Worm (Caenorhabditis elegans) whole organism, young adult: Measurements from ENCODE around the gene cyp-33E3.

Source experiments
- B0035.1 ChIP-seq: sonication (generic microtip); optimal IDR thresholded peaks from 2 replicates; lab custom pipeline; 2016; ENCODE audit warnings: missing genetic modification characterization, mild to moderate bottlenecking, missing compliant biosample characterization, missing genotype, missing genetic modification reagents
- B0261.1 ChIP-seq: sonication (generic microtip); optimal IDR thresholded peaks from 2 replicates; lab custom pipeline; 2016; ENCODE audit warnings: mild to moderate bottlenecking, missing genetic modification characterization, moderate library complexity, missing compliant biosample characterization
- B0336.3 ChIP-seq: fragments of 200-800 bp; sonication (Bioruptor generic); IDR thresholded peaks from 2 replicates; pipeline ENCODE4 v1.3.6; 2022; ENCODE audit warnings: missing genetic modification characterization, missing compliant biosample characterization
- C17E4.6 ChIP-seq: fragments of 200-800 bp; sonication (Bioruptor generic); IDR thresholded peaks from 2 replicates; pipeline ENCODE4 v1.3.6; 2022; ENCODE audit warnings: missing genetic modification reagents, missing genetic modification characterization, missing compliant biosample characterization
- D2030.7 ChIP-seq: fragments of 200-800 bp; sonication (Bioruptor generic); IDR thresholded peaks from 2 replicates; pipeline ENCODE4 v1.3.6; 2022; ENCODE audit warnings: missing genetic modification reagents, missing genetic modification characterization, missing compliant biosample characterization
- F22D6.2 ChIP-seq: sonication (generic microtip); optimal IDR thresholded peaks from 2 replicates; lab custom pipeline; 2016; ENCODE audit warnings: mild to moderate bottlenecking, missing genetic modification characterization, missing compliant biosample characterization
- F23B12.7 ChIP-seq: sonication (generic microtip); optimal IDR thresholded peaks from 2 replicates; lab custom pipeline; 2017; ENCODE audit warnings: missing genetic modification characterization, mild to moderate bottlenecking, missing compliant biosample characterization, antibody characterized with exemption, moderate library complexity; ENCODE audit not compliant: insufficient read depth
- F37B4.10 ChIP-seq: fragments of 200-800 bp; sonication (Bioruptor generic); IDR thresholded peaks from 2 replicates; pipeline ENCODE4 v1.3.6; 2022; ENCODE audit warnings: missing genetic modification characterization, missing compliant biosample characterization
- F55B11.4 ChIP-seq: sonication (generic microtip); optimal IDR thresholded peaks from 2 replicates; lab custom pipeline; 2016; ENCODE audit warnings: missing compliant biosample characterization, missing genetic modification characterization, borderline replicate concordance; ENCODE audit not compliant: insufficient read depth
- F57A8.1 ChIP-seq: fragments of 200-800 bp; sonication (Bioruptor generic); optimal IDR thresholded peaks from 2 replicates; lab custom pipeline; 2018; ENCODE audit warnings: mild to moderate bottlenecking, missing genetic modification characterization, moderate library complexity, missing compliant biosample characterization
- F57C9.4 ChIP-seq: sonication (generic microtip); optimal IDR thresholded peaks from 2 replicates; lab custom pipeline; 2017; ENCODE audit warnings: mild to moderate bottlenecking, missing genetic modification characterization, missing compliant biosample characterization
- K11D2.4 ChIP-seq: fragments of 200-800 bp; sonication (Bioruptor generic); IDR thresholded peaks from 2 replicates; pipeline ENCODE4 v1.3.6; 2022; ENCODE audit warnings: missing genetic modification reagents, missing genetic modification characterization, missing compliant biosample characterization
- K12H6.12 ChIP-seq: fragments of 200-800 bp; sonication (Bioruptor generic); optimal IDR thresholded peaks from 2 replicates; lab custom pipeline; 2018; ENCODE audit warnings: mild to moderate bottlenecking, missing genetic modification characterization, missing compliant biosample characterization
- Y53G8AR.9 ChIP-seq: fragments of 200-800 bp; sonication (Bioruptor generic); conservative IDR thresholded peaks from 2 replicates; pipeline ENCODE4 v1.3.6; 2022; ENCODE audit warnings: missing genetic modification reagents, missing genetic modification characterization, missing compliant biosample characterization
- aptf-2 ChIP-seq: fragments of 200-800 bp; sonication (Bioruptor generic); conservative IDR thresholded peaks from 2 replicates; pipeline ENCODE4 v1.3.6; 2022; ENCODE audit warnings: missing genetic modification reagents, missing genetic modification characterization, missing compliant biosample characterization
- aptf-3 ChIP-seq: fragments of 200-800 bp; sonication (Bioruptor generic); IDR thresholded peaks from 2 replicates; pipeline ENCODE4 v1.3.6; 2022; ENCODE audit warnings: missing genetic modification characterization, missing compliant biosample characterization
- attf-3 ChIP-seq: fragments of 200-800 bp; sonication (Bioruptor generic); conservative IDR thresholded peaks from 2 replicates; pipeline ENCODE4 v1.3.6; 2022; ENCODE audit warnings: missing genetic modification reagents, missing genetic modification characterization, missing compliant biosample characterization
- attf-5 ChIP-seq: fragments of 200-800 bp; sonication (Bioruptor generic); optimal IDR thresholded peaks from 2 replicates; lab custom pipeline; 2018; ENCODE audit warnings: mild to moderate bottlenecking, missing genetic modification characterization, missing compliant biosample characterization
- ccch-3 ChIP-seq: fragments of 200-800 bp; sonication (Bioruptor generic); optimal IDR thresholded peaks from 2 replicates; lab custom pipeline; 2018; ENCODE audit warnings: mild to moderate bottlenecking, missing genetic modification characterization, missing compliant biosample characterization
- ceh-58 ChIP-seq: fragments of 200-800 bp; sonication (Bioruptor generic); IDR thresholded peaks from 2 replicates; pipeline ENCODE4 v1.3.6; 2022; ENCODE audit warnings: missing genetic modification characterization, missing compliant biosample characterization
- chd-7 ChIP-seq: sonication (generic microtip); optimal IDR thresholded peaks from 2 replicates; lab custom pipeline; 2016; ENCODE audit warnings: mild to moderate bottlenecking, missing genetic modification characterization, moderate library complexity, missing compliant biosample characterization
- dpl-1 ChIP-seq: fragments of 150-350 bp; optimal IDR thresholded peaks from 2 replicates; lab custom pipeline; 2014; ENCODE audit warnings: missing biosample characterization, missing genetic modification reagents, missing genetic modification characterization
- egl-18 ChIP-seq: fragments of 200-800 bp; sonication (Bioruptor generic); IDR thresholded peaks from 2 replicates; pipeline ENCODE4 v1.3.6; 2022; ENCODE audit warnings: missing genetic modification reagents, missing genetic modification characterization, missing compliant biosample characterization
- ets-4 ChIP-seq: fragments of 200-800 bp; sonication (Bioruptor generic); optimal IDR thresholded peaks from 2 replicates; lab custom pipeline; 2018; ENCODE audit warnings: mild to moderate bottlenecking, missing genetic modification characterization, missing compliant biosample characterization
- lag-1 ChIP-seq: fragments of 200-800 bp; sonication (Bioruptor generic); IDR thresholded peaks from 2 replicates; pipeline ENCODE4 v1.3.6; 2022; ENCODE audit warnings: missing genetic modification reagents, missing genetic modification characterization, missing compliant biosample characterization
- let-607 ChIP-seq, 2 experiments: fragments of 200-800 bp in 1 of 2; sonication (Bioruptor generic) in 1 of 2; sonication (generic microtip) in 1 of 2; optimal IDR thresholded peaks; 2 replicates each; lab custom pipeline; 2016 to 2018; ENCODE audit warnings: mild to moderate bottlenecking in 2 of 2, missing compliant biosample characterization in 2 of 2, missing genetic modification characterization in 2 of 2, moderate library complexity in 2 of 2, missing genotype in 1 of 2
- lin-26 ChIP-seq: fragments of 200-800 bp; sonication (Bioruptor generic); IDR thresholded peaks from 2 replicates; pipeline ENCODE4 v1.3.6; 2022; ENCODE audit warnings: missing genetic modification reagents, missing genetic modification characterization, missing compliant biosample characterization
- lin-40 ChIP-seq: sonication (generic microtip); optimal IDR thresholded peaks from 2 replicates; lab custom pipeline; 2016; ENCODE audit warnings: missing genetic modification characterization, mild to moderate bottlenecking, missing compliant biosample characterization, missing genotype, missing genetic modification reagents
- mcd-1 ChIP-seq: fragments of 200-800 bp; sonication (Bioruptor generic); IDR thresholded peaks from 2 replicates; pipeline ENCODE4 v1.3.6; 2022; ENCODE audit warnings: missing genetic modification reagents, missing genetic modification characterization, missing compliant biosample characterization
- mel-28 ChIP-seq: sonication (generic microtip); optimal IDR thresholded peaks from 2 replicates; lab custom pipeline; 2016; ENCODE audit warnings: borderline replicate concordance, mild to moderate bottlenecking, missing genetic modification characterization, missing compliant biosample characterization
- nfya-1 ChIP-seq: sonication (generic microtip); optimal IDR thresholded peaks from 2 replicates; lab custom pipeline; 2017; ENCODE audit warnings: antibody characterized with exemption, missing compliant biosample characterization, missing genetic modification characterization, borderline replicate concordance; ENCODE audit not compliant: insufficient read depth
- nfyb-1 ChIP-seq: fragments of 200-800 bp; sonication (Bioruptor generic); IDR thresholded peaks from 2 replicates; pipeline ENCODE4 v1.3.6; 2022; ENCODE audit warnings: missing genetic modification reagents, missing genetic modification characterization, missing compliant biosample characterization
- rec-8 ChIP-seq, 2 experiments: sonication (generic microtip); optimal IDR thresholded peaks; 2 replicates each; lab custom pipeline; 2016; ENCODE audit warnings: mild to moderate bottlenecking in 2 of 2, missing genetic modification characterization in 2 of 2, missing genetic modification reagents in 2 of 2, missing genotype in 2 of 2, missing biosample characterization in 1 of 2, missing compliant biosample characterization in 1 of 2, moderate library complexity in 1 of 2
- rpc-1 ChIP-seq, 2 experiments: fragments of 150-350 bp in 1 of 2; sonication (generic microtip) in 1 of 2; optimal IDR thresholded peaks; 2 replicates each; lab custom pipeline; 2014 to 2018; ENCODE audit warnings: missing biosample characterization in 1 of 2, missing genetic modification characterization in 1 of 2, missing genetic modification reagents in 1 of 2, missing genotype in 1 of 2
- snpc-4 ChIP-seq, 5 experiments: fragments of 150-350 bp in 1 of 5; sonication (generic microtip) in 4 of 5; optimal IDR thresholded peaks; 2 replicates each; lab custom pipeline; 2014 to 2018; ENCODE audit warnings: missing genetic modification characterization in 5 of 5, missing biosample characterization in 3 of 5, antibody characterized with exemption in 2 of 5, mild to moderate bottlenecking in 2 of 5, missing compliant biosample characterization in 2 of 5, missing genotype in 2 of 5, moderate library complexity in 2 of 5, missing genetic modification reagents in 1 of 5
- sptf-2 ChIP-seq: fragments of 200-800 bp; sonication (Bioruptor generic); optimal IDR thresholded peaks from 2 replicates; lab custom pipeline; 2018; ENCODE audit warnings: mild to moderate bottlenecking, missing genetic modification characterization, missing compliant biosample characterization
- tlf-1 ChIP-seq: fragments of 200-800 bp; sonication (Bioruptor generic); optimal IDR thresholded peaks from 2 replicates; lab custom pipeline; 2018; ENCODE audit warnings: mild to moderate bottlenecking, missing genetic modification characterization, missing compliant biosample characterization
- unc-130 ChIP-seq: sonication (generic microtip); optimal IDR thresholded peaks from 2 replicates; lab custom pipeline; 2016; ENCODE audit warnings: missing genetic modification reagents, missing genetic modification characterization, missing compliant biosample characterization
- zfh-2 ChIP-seq: fragments of 200-800 bp; sonication (Bioruptor generic); conservative IDR thresholded peaks from 2 replicates; pipeline ENCODE4 v1.3.6; 2022; ENCODE audit warnings: missing genetic modification reagents, missing genetic modification characterization, missing compliant biosample characterization
- ztf-22 ChIP-seq: fragments of 200-800 bp; sonication (Bioruptor generic); optimal IDR thresholded peaks from 2 replicates; lab custom pipeline; 2018; ENCODE audit warnings: mild to moderate bottlenecking, missing genetic modification characterization, moderate library complexity, missing compliant biosample characterization
- ztf-28 ChIP-seq: fragments of 200-800 bp; sonication (Bioruptor generic); IDR thresholded peaks from 2 replicates; pipeline ENCODE4 v1.3.6; 2022; ENCODE audit warnings: missing genetic modification reagents, missing genetic modification characterization, missing compliant biosample characterization
- ztf-3 ChIP-seq: fragments of 200-800 bp; sonication (Bioruptor generic); optimal IDR thresholded peaks from 2 replicates; lab custom pipeline; 2018; ENCODE audit warnings: mild to moderate bottlenecking, missing genetic modification characterization, missing compliant biosample characterization

The cyp-33E3 gene

ce11 chrIV:8627328-8627727 is 12.5 kb downstream of the cyp-33E3 start, which contains the start of gene F42A9.11 (continued):
- TF ChIP-seq K11D2.4 (GFP tag; lab: Robert Waterston, UW) = peak; percentile 31; the same call in 1 of the 2 replicates
- no peak for TF ChIP-seq nfya-1 (tag; lab: Kevin White, UChicago)
- TF ChIP-seq let-607 (tag; optimal IDR thresholded peaks at IDR 0.05; lab: Kevin White, UChicago) = no peak
- no peak for TF ChIP-seq ztf-28 (GFP tag; lab: Robert Waterston, UW)
- TF ChIP-seq zfh-2 (GFP tag; lab: Robert Waterston, UW) = peak; percentile 89
- TF ChIP-seq tlf-1 (GFP tag; lab: Kevin White, UChicago) = no peak

- no peak for TF ChIP-seq aptf-2
- TF ChIP-seq Y53G8AR.9 (GFP tag; lab: Robert Waterston, UW) = 0 out of 2 replicates have a peak, but pooled peaks have one; percentile 25
Measured at ce11 chrIV:8628262-8628661, 13.5 kb downstream of the cyp-33E3 start.

ce11 chrIV:8629609-8630052 is 14.8 kb downstream of the cyp-33E3 start:
- TF ChIP-seq unc-130 (GFP tag; lab: Kevin White, UChicago) (no peak), chd-7 (tag; lab: Kevin White, UChicago) (peak; percentile 53), F37B4.10 (GFP tag; lab: Robert Waterston, UW) (no peak), ceh-58 (no peak), egl-18 (GFP tag; lab: Robert Waterston, UW) (no peak), attf-3 (no peak), ccch-3 (GFP tag; lab: Kevin White, UChicago) (no peak), aptf-3 (GFP tag; lab: Robert Waterston, UW) (no peak), dpl-1 (GFP tag; lab: Kevin White, UChicago) (no peak), B0261.1 (tag; lab: Kevin White, UChicago) (no peak), mcd-1 (GFP tag; lab: Robert Waterston, UW) (0 out of 2 replicates have a peak, but pooled peaks have one; percentile 21), snpc-4 (GFP tag; optimal IDR thresholded peaks at IDR 0.05; lab: Kevin White, UChicago) (no peak), snpc-4 (tag; optimal IDR thresholded peaks at IDR 0.05; lab: Kevin White, UChicago) (no peak), rpc-1 (optimal IDR thresholded peaks at IDR 0.05; lab: Kevin White, UChicago) (no peak), rpc-1 (tag; optimal IDR thresholded peaks at IDR 0.05; lab: Kevin White, UChicago) (no peak), F57C9.4 (tag; lab: Kevin White, UChicago) (no peak), let-607 (tag; optimal IDR thresholded peaks at IDR 0.05; lab: Kevin White, UChicago) (no peak), F55B11.4 (no peak), ztf-28 (GFP tag; lab: Robert Waterston, UW) (no peak), nfya-1 (tag; lab: Kevin White, UChicago) (no peak), lin-40 (tag; lab: Kevin White, UChicago) (no peak), ets-4 (no peak), C17E4.6 (GFP tag; lab: Robert Waterston, UW) (no peak), B0336.3 (GFP tag; lab: Robert Waterston, UW) (no peak), F23B12.7 (tag; lab: Kevin White, UChicago) (no peak), lin-26 (no peak), sptf-2 (no peak), D2030.7 (GFP tag; lab: Robert Waterston, UW) (no peak), rec-8 (tag; optimal IDR thresholded peaks at IDR 0.05; lab: Kevin White, UChicago) (no peak), B0035.1 (tag; lab: Kevin White, UChicago) (no peak), ztf-3 (GFP tag; lab: Kevin White, UChicago) (no peak), F22D6.2 (no peak), lag-1 (GFP tag; lab: Robert Waterston, UW) (no peak), F57A8.1 (GFP tag; lab: Kevin White, UChicago) (no peak), K11D2.4 (GFP tag; lab: Robert Waterston, UW) (no peak), attf-5 (GFP tag; lab: Kevin White, UChicago) (peak; percentile 23), K12H6.12 (tag; lab: Kevin White, UChicago) (peak; percentile 77), nfyb-1 (no peak), mel-28 (tag; lab: Kevin White, UChicago) (no peak), ztf-22 (GFP tag; lab: Kevin White, UChicago) (no peak)
